Worm (Caenorhabditis elegans): Measurements from ENCODE around the gene D1046.18.

Gene D1046.18

DNA sequence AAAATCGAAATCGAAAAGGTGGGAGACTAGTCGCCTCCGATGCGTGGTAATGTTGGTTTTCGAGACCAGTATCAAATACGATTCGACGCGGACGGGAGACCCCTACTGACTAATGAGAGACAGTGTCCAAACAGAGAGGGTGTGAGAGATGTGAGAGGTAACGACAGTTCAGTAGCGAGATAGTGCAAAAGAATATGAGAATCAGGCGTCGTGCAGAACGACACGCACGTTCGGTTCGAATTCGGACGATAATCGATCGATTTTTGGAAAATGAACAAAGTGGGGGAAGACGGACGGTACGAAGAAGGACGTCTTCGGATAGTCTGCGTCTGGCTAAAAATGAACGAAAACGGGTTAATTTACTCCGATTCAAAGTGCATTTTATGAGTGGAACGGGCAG is 8.1 kb upstream of the D1046.18 start, which contains the start of gene D1046.16:
Gene D1046.16, plus strand, starts transcription at position 195 of the 400 bp plus-strand sequence.
- peak; percentile 35 for TF ChIP-seq elt-2 (tag; optimal IDR thresholded peaks at IDR 0.05)
- peak; percentile 37 for TF ChIP-seq hmg-11 (tag; optimal IDR thresholded peaks at IDR 0.05)
- peak; percentile 90 for TF ChIP-seq nhr-25 (tag; optimal IDR thresholded peaks at IDR 0.05)
- peak; percentile 68 for TF ChIP-seq ceh-28 (tag; optimal IDR thresholded peaks at IDR 0.05)
- TF ChIP-seq pha-4 (tag; optimal IDR thresholded peaks at IDR 0.05), result peak; percentile 42
- peak; percentile 53 for TF ChIP-seq nhr-23 (tag; optimal IDR thresholded peaks at IDR 0.05)
- TF ChIP-seq egl-27 (tag; optimal IDR thresholded peaks at IDR 0.05), result no peak
- peak; percentile 19 for TF ChIP-seq nhr-43 (tag; optimal IDR thresholded peaks at IDR 0.05; ENCODE audit: poor library complexity, severe bottlenecking)
- peak; percentile 49 for TF ChIP-seq lin-15B (tag; optimal IDR thresholded peaks at IDR 0.05)
- no peak for TF ChIP-seq skn-1 (tag; optimal IDR thresholded peaks at IDR 0.05)
- peak; percentile 20 for TF ChIP-seq nfya-1 (tag; optimal IDR thresholded peaks at IDR 0.05; ENCODE audit: insufficient read depth)
- no peak for TF ChIP-seq daf-12 (tag; optimal IDR thresholded peaks at IDR 0.05)
- TF ChIP-seq snpc-4 (tag; optimal IDR thresholded peaks at IDR 0.05), result peak; percentile 20
- no peak for TF ChIP-seq lin-39 (tag; optimal IDR thresholded peaks at IDR 0.05)
- TF ChIP-seq ceh-82 (tag; optimal IDR thresholded peaks at IDR 0.05), result no peak

- TF ChIP-seq egl-5 (tag; optimal IDR thresholded peaks at IDR 0.05) (no peak), ama-1 (optimal IDR thresholded peaks at IDR 0.05) (no peak), tbx-2 (tag; optimal IDR thresholded peaks at IDR 0.05) (no peak), nhr-67 (tag; optimal IDR thresholded peaks at IDR 0.05) (no peak), skn-1 (tag; optimal IDR thresholded peaks at IDR 0.05) (no peak), snpc-4 (tag; optimal IDR thresholded peaks at IDR 0.05) (no peak), zag-1 (tag; optimal IDR thresholded peaks at IDR 0.05) (no peak)
Observed at ce11 chrIV:8923381-8923780, 6.7 kb upstream of the D1046.18 start.

DNA sequence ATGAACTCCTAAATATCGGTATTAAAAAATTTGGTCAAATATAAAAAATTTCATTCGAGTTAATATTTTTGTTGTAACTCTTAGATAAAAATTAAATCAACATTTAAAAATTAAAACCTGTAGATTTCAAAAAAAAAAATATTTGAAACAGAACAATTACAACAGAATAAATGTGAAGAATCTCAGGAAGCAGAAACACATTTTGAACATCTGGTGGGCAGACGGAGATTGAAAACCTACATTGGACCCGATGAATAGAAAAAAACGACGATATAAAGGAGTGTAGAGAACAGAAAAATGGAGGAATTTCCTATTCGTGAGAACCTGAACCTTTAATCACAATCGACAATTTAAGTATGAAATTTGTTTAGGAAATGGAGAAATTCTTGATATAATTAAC is 5.9 kb upstream of the D1046.18 start:
- no peak for TF ChIP-seq eor-1 (tag; optimal IDR thresholded peaks at IDR 0.05)
- TF ChIP-seq aly-2 (tag; optimal IDR thresholded peaks at IDR 0.05), result no peak
- no peak for TF ChIP-seq elt-3 (tag; optimal IDR thresholded peaks at IDR 0.05)
- TF ChIP-seq egl-27 (tag; optimal IDR thresholded peaks at IDR 0.05), result no peak
- no peak for TF ChIP-seq ZK546.5 (tag; optimal IDR thresholded peaks at IDR 0.05)
- TF ChIP-seq nhr-237 (tag; optimal IDR thresholded peaks at IDR 0.05), result no peak
- no peak for TF ChIP-seq nhr-77 (tag; optimal IDR thresholded peaks at IDR 0.05)
- TF ChIP-seq R02D3.7 (tag; optimal IDR thresholded peaks at IDR 0.05), result no peak

ce11 chrIV:8925990-8926389 is 4.1 kb upstream of the D1046.18 start, which contains the start of the genes D1046.2 and cfim-2:
Gene D1046.2 (minus strand): TSS chrIV:8926067.
Gene cfim-2 (plus strand): TSS chrIV:8926324.
- TF ChIP-seq unc-62 (GFP tag; optimal IDR thresholded peaks at IDR 0.05) (no peak), lin-15B (tag; optimal IDR thresholded peaks at IDR 0.05) (peak; percentile 28), daf-12 (tag; optimal IDR thresholded peaks at IDR 0.05) (no peak), nfya-1 (tag; optimal IDR thresholded peaks at IDR 0.05; ENCODE audit: insufficient read depth) (peak; percentile 42), nhr-23 (tag; optimal IDR thresholded peaks at IDR 0.05) (peak; percentile 38), R02D3.7 (tag; optimal IDR thresholded peaks at IDR 0.05) (peak; percentile 12), pha-4 (tag; optimal IDR thresholded peaks at IDR 0.05) (peak; percentile 44), lsy-12 (tag; optimal IDR thresholded peaks at IDR 0.05) (no peak)

DNA sequence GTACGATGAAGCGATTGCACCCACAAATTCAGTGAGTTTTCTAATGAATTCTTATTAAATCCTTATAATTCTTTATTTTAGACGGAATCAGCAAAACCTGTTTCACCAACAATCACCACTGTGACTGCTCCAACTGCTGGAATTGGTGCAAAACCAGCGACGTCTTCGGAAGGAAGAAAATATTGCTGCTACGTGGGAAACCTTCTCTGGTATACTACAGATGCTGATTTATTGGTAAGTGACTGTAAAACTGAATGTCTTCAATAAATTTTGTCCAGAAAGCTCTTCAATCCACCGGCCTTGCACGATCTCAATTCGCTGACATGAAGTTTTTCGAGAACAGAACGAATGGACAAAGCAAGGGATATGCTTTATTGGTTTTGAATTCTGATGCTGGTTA is 3.5 kb upstream of the D1046.18 start:
- TF ChIP-seq ceh-28 (tag; optimal IDR thresholded peaks at IDR 0.05) (no peak), jun-1 (tag; optimal IDR thresholded peaks at IDR 0.05) (no peak)

- TF ChIP-seq ama-1 (optimal IDR thresholded peaks at IDR 0.05) (peak; percentile 86), elt-2 (tag; optimal IDR thresholded peaks at IDR 0.05) (peak; percentile 72), lsy-12 (tag; optimal IDR thresholded peaks at IDR 0.05) (peak; percentile 73), R02D3.7 (tag; optimal IDR thresholded peaks at IDR 0.05) (peak; percentile 57), nhr-23 (tag; optimal IDR thresholded peaks at IDR 0.05) (peak; percentile 73), nhr-12 (tag; optimal IDR thresholded peaks at IDR 0.05) (no peak), nfya-1 (tag; optimal IDR thresholded peaks at IDR 0.05; ENCODE audit: insufficient read depth) (peak; percentile 67), lin-15B (tag; optimal IDR thresholded peaks at IDR 0.05) (peak; percentile 35), elt-1 (tag; optimal IDR thresholded peaks at IDR 0.05) (no peak), mml-1 (tag; optimal IDR thresholded peaks at IDR 0.05) (no peak), unc-39 (tag; optimal IDR thresholded peaks at IDR 0.05) (no peak), nhr-67 (tag; optimal IDR thresholded peaks at IDR 0.05) (no peak), fos-1 (tag; optimal IDR thresholded peaks at IDR 0.05) (no peak), nhr-25 (tag; optimal IDR thresholded peaks at IDR 0.05) (peak; percentile 81), zag-1 (tag; optimal IDR thresholded peaks at IDR 0.05) (no peak), eor-1 (tag; optimal IDR thresholded peaks at IDR 0.05) (no peak), skn-1 (tag; optimal IDR thresholded peaks at IDR 0.05) (peak; percentile 20), nhr-28 (tag; optimal IDR thresholded peaks at IDR 0.05) (no peak), egl-5 (tag; optimal IDR thresholded peaks at IDR 0.05) (peak; percentile 36), pha-4 (tag; optimal IDR thresholded peaks at IDR 0.05) (peak; percentile 78), ceh-9 (tag; optimal IDR thresholded peaks at IDR 0.05) (no peak), sea-2 (GFP tag; optimal IDR thresholded peaks at IDR 0.05) (no peak), ztf-11 (tag; optimal IDR thresholded peaks at IDR 0.05) (no peak), ceh-28 (tag; optimal IDR thresholded peaks at IDR 0.05) (peak; percentile 67), nhr-237 (tag; optimal IDR thresholded peaks at IDR 0.05) (no peak), nhr-77 (tag; optimal IDR thresholded peaks at IDR 0.05) (no peak), elt-3 (tag; optimal IDR thresholded peaks at IDR 0.05) (peak in 1 of 3 experiments; percentile 2), ztf-4 (tag; optimal IDR thresholded peaks at IDR 0.05) (peak; percentile 57), hmg-11 (tag; optimal IDR thresholded peaks at IDR 0.05) (peak; percentile 95)
Observed at ce11 chrIV:8927093-8927492, 2.9 kb upstream of the D1046.18 start.
